Fruit fly (Drosophila melanogaster) Kc167 (cell line): Measurements from ENCODE around the gene Cpr67Fa2.

Experiments used
- Myc ChIP-seq: fragments of >200 bp; optimal IDR thresholded peaks from 2 replicates; lab custom pipeline; 2017; ENCODE audit warnings: missing external identifiers
- Sin3A ChIP-seq: fragments of >200 bp; optimal IDR thresholded peaks from 2 replicates; lab custom pipeline; 2018; ENCODE audit warnings: missing external identifiers
- h ChIP-seq: fragments of >200 bp; optimal IDR thresholded peaks from 3 replicates; lab custom pipeline; 2018; ENCODE audit warnings: missing external identifiers
- insv ChIP-seq: fragments of >200 bp; optimal IDR thresholded peaks from 3 replicates; lab custom pipeline; 2018; ENCODE audit warnings: missing external identifiers
- psq ChIP-seq: fragments of >200 bp; optimal IDR thresholded peaks from 2 replicates; lab custom pipeline; 2017; ENCODE audit warnings: missing external identifiers
- ttk ChIP-seq: sonication (Bioruptor generic); optimal IDR thresholded peaks from 2 replicates; lab custom pipeline; 2017; ENCODE audit warnings: missing external identifiers

The Cpr67Fa2 gene

dm6 chr3L:10851107-10851762, 40.3 kb upstream of the Cpr67Fa2 start:
- TF ChIP-seq psq (lab: Kevin White, UChicago): no peak
- TF ChIP-seq Sin3A (lab: Kevin White, UChicago): no peak
- TF ChIP-seq insv (lab: Kevin White, UChicago): no peak

dm6 chr3L:10851853-10852346, 39.6 kb upstream of the Cpr67Fa2 start:
- TF ChIP-seq Myc (lab: Kevin White, UChicago): no peak
- no peak for TF ChIP-seq insv (lab: Kevin White, UChicago)
- no peak for TF ChIP-seq psq (lab: Kevin White, UChicago)
- TF ChIP-seq ttk (lab: Kevin White, UChicago): no peak
- no peak for TF ChIP-seq h (lab: Kevin White, UChicago)
- no peak for TF ChIP-seq Sin3A (lab: Kevin White, UChicago)

dm6 chr3L:10852347-10853130, 39.0 kb upstream of the Cpr67Fa2 start:
- TF ChIP-seq psq (lab: Kevin White, UChicago) (no peak), Myc (lab: Kevin White, UChicago) (no peak), Sin3A (lab: Kevin White, UChicago) (no peak), insv (lab: Kevin White, UChicago) (no peak), h (lab: Kevin White, UChicago) (no peak), ttk (lab: Kevin White, UChicago) (no peak)

- TF ChIP-seq psq (lab: Kevin White, UChicago): no peak
- no peak for TF ChIP-seq Myc (lab: Kevin White, UChicago)
- TF ChIP-seq Sin3A (lab: Kevin White, UChicago): no peak
- no peak for TF ChIP-seq ttk (lab: Kevin White, UChicago)
- no peak for TF ChIP-seq h (lab: Kevin White, UChicago)
- no peak for TF ChIP-seq insv (lab: Kevin White, UChicago)
Observed at dm6 chr3L:10853131-10853471, 38.4 kb upstream of the Cpr67Fa2 start.

dm6 chr3L:10853618-10854017, 37.9 kb upstream of the Cpr67Fa2 start:
- TF ChIP-seq psq (lab: Kevin White, UChicago) (no peak), ttk (lab: Kevin White, UChicago) (no peak), Myc (lab: Kevin White, UChicago) (no peak), insv (lab: Kevin White, UChicago) (no peak), h (lab: Kevin White, UChicago) (no peak), Sin3A (lab: Kevin White, UChicago) (no peak)

- no peak for TF ChIP-seq psq (lab: Kevin White, UChicago)
Observed at dm6 chr3L:10854026-10854425, 37.5 kb upstream of the Cpr67Fa2 start.

- no peak for TF ChIP-seq ttk (lab: Kevin White, UChicago)
- TF ChIP-seq Myc (lab: Kevin White, UChicago): no peak
- no peak for TF ChIP-seq h (lab: Kevin White, UChicago)
- no peak for TF ChIP-seq Sin3A (lab: Kevin White, UChicago)
- no peak for TF ChIP-seq insv (lab: Kevin White, UChicago)
- no peak for TF ChIP-seq psq (lab: Kevin White, UChicago)
Observed at dm6 chr3L:10854801-10855418, 36.6 kb upstream of the Cpr67Fa2 start.

dm6 chr3L:10855419-10856213, 35.9 kb upstream of the Cpr67Fa2 start:
- TF ChIP-seq ttk (lab: Kevin White, UChicago): no peak
- no peak for TF ChIP-seq insv (lab: Kevin White, UChicago)
- no peak for TF ChIP-seq h (lab: Kevin White, UChicago)

- no peak for TF ChIP-seq psq (lab: Kevin White, UChicago)
- no peak for TF ChIP-seq h (lab: Kevin White, UChicago)
- no peak for TF ChIP-seq Sin3A (lab: Kevin White, UChicago)
- TF ChIP-seq ttk (lab: Kevin White, UChicago): no peak
- no peak for TF ChIP-seq Myc (lab: Kevin White, UChicago)
- no peak for TF ChIP-seq insv (lab: Kevin White, UChicago)
Observed at dm6 chr3L:10856534-10857030, 34.9 kb upstream of the Cpr67Fa2 start.

dm6 chr3L:10857515-10858023, 33.9 kb upstream of the Cpr67Fa2 start:
- TF ChIP-seq Myc (lab: Kevin White, UChicago) (no peak), Sin3A (lab: Kevin White, UChicago) (no peak), ttk (lab: Kevin White, UChicago) (no peak), h (lab: Kevin White, UChicago) (no peak), psq (lab: Kevin White, UChicago) (no peak), insv (lab: Kevin White, UChicago) (no peak)
